Fruit fly (Drosophila melanogaster): ENCODE results near the gene mats.
A peak's percentile ranks its signal among the peaks of the same experiment; 100 is the strongest.

Gene mats

DNA sequence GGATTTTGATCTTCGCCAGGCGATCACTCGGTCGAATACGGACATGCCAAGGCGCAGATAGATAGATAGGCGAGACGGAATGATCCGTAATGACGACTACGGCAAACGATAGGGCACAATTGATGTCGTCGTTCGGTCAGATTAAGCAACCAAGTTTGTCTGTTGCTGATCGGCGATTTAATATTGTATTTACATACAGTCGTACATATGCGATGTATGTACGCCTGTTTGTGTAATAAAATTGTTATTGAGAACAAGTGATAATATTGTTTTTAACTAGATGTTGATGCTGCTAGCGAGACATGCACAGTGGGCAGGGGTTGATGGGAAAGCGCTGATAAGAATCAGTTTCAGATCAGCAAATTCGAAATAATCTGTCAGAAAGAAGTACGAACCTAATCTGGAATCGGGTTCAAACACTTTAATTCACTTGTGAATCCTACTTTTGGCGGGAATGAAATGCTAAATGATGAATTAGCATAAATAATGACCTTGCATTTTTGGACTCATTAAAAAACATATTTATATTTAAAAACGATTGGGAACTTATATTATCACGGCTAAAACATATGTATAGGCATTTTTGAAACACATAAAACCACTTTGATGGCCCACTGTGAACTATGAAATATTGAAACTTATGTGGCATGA is 34.5 kb downstream of the mats start (continued):
- TF ChIP-seq Eip93F (GFP tag; optimal IDR thresholded peaks at IDR 0.05) (no peak), eg (GFP tag; IDR thresholded peaks at IDR 0.05) (0 out of 3 replicates have a peak, but pooled peaks have one; percentile 13), achi (GFP tag; optimal IDR thresholded peaks at IDR 0.05) (peak; percentile 52), CG10669 (GFP tag; optimal IDR thresholded peaks at IDR 0.05) (peak; percentile 53), fd59A (GFP tag; optimal IDR thresholded peaks at IDR 0.05) (peak; percentile 16), CG8119 (GFP tag; IDR thresholded peaks at IDR 0.05) (0 out of 3 replicates have a peak, but pooled peaks have one; percentile 22), topi (GFP tag; optimal IDR thresholded peaks at IDR 0.05) (peak; percentile 2), esn (GFP tag; optimal IDR thresholded peaks at IDR 0.05) (peak; percentile 20), Eip75B (GFP tag; optimal IDR thresholded peaks at IDR 0.05) (peak; percentile 52), CG3032 (tag; optimal IDR thresholded peaks at IDR 0.05) (peak; percentile 38), CG11902 (GFP tag; optimal IDR thresholded peaks at IDR 0.05) (peak; percentile 13)

DNA sequence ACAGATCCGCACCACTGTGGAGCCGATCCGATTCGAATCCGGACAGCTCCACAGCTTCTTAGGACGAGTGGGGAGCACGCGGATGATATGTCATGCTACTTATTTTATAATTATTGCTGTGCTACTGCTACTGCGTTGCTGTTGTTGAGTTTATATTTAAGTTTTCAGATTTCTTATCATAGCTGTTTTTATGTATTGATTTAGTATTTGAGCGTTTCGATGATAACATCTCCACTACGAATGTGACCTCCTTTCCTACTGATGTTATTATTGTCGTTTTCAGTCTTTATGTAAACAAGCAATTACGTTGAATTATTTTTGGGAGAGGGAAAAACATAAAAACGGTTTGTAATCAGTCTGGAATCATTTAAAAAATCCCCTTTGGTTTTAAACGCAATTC is 35.0 kb downstream of the mats start:
- TF ChIP-seq eg (GFP tag; IDR thresholded peaks at IDR 0.05) (no peak), CG4318 (GFP tag; optimal IDR thresholded peaks at IDR 0.05) (no peak), fd85E (GFP tag; optimal IDR thresholded peaks at IDR 0.05) (no peak), Eip78C (GFP tag) (peak; percentile 15), fkh (GFP tag; optimal IDR thresholded peaks at IDR 0.05) (peak; percentile 25)

DNA sequence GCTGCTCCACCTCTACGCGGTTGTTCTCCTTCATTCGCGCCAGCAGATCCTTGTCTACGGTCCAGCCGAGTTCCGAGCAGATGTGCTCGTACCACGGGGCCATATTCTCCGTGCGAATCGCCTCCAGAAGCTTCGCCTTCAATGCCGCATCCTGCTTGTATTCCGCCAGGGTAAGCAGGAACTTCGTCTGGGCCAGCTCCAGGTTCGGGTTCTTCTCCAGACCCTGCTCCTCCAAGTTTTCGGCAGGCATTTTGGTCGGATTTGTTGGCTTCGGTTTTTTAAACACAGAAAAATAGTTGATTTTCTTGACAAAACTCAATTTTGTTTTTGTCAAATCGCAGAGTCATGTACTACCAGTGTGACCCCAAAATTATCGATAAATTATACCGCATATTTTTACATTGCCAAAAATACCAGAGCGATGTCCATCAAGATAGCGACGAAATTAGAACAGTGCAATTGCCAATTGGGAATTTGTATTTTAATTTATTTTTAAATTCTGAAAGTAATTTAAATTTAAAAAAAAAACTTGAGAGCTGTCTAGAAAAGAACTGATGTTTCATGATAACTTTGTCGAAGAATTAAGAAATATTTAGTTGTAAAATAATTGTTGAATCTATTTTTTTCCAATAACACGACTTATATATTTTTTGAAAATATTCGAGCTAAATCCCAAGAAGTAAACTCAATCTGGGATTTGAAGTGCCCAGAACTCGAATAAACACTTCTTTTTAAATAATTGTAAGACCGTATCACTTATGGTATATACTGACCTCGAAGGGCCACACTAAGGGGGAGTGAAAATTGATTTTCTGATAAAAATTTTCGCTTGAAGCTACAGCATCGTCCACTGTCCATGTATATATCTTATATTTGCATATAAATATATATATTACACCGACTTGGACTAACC is 41.0 kb downstream of the mats start, which contains the start of the genes Rpn7 and AP-2mu:
Gene Rpn7, minus strand, starts transcription at position 382 of the 913 bp plus-strand sequence.
Gene AP-2mu, plus strand, starts transcription at position 783 of the 913 bp plus-strand sequence.
- TF ChIP-seq Eip78C (GFP tag) (peak; percentile 21), CG10631 (GFP tag; optimal IDR thresholded peaks at IDR 0.05) (peak; percentile 21), esn (GFP tag; optimal IDR thresholded peaks at IDR 0.05) (peak; percentile 12), CG3032 (tag; optimal IDR thresholded peaks at IDR 0.05) (no peak), fkh (GFP tag; optimal IDR thresholded peaks at IDR 0.05) (no peak), svp (GFP tag) (peak; percentile 73), CG31627 (GFP tag; optimal IDR thresholded peaks at IDR 0.05) (no peak), net (GFP tag; optimal IDR thresholded peaks at IDR 0.05) (no peak), fd59A (GFP tag; optimal IDR thresholded peaks at IDR 0.05) (no peak), topi (GFP tag; optimal IDR thresholded peaks at IDR 0.05) (peak; percentile 7), CG8119 (GFP tag; IDR thresholded peaks at IDR 0.05) (no peak), CG10669 (GFP tag; optimal IDR thresholded peaks at IDR 0.05) (no peak)

DNA sequence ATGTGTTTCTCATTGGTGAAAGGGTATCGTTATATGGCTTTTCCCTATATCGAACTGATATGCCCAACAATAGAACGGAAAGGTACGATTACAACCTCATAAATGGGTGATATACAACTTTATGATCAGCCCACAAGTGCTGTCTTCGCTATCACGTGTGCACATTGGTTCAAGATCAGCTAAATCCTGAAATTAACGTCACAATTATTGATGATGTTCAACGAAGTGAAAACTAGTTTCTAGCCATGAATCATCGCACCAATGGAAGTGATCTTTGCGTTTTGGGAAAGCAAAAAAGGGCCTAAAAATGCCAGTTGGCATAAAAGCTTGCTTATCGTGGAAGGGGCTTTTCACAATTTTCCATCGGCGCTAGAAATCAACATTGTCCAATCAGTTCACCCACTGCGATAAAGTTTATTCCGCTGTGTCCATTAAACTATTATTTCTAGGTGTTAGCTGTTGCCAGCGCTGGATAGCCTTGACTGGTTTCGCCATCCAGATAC is 43.7 kb downstream of the mats start, which contains the start of gene CG7054:
Gene CG7054, plus strand, starts transcription at position 375 of the 503 bp plus-strand sequence.
- TF ChIP-seq Sox14 (GFP tag; optimal IDR thresholded peaks at IDR 0.05) (peak; percentile 19), Gug (GFP tag; IDR thresholded peaks at IDR 0.05) (0 out of 2 replicates have a peak, but pooled peaks have one; percentile 13), lz (GFP tag; optimal IDR thresholded peaks at IDR 0.05) (no peak), Eip78C (GFP tag) (peak; percentile 76), esn (GFP tag; optimal IDR thresholded peaks at IDR 0.05) (peak; percentile 40), dac (GFP tag; optimal IDR thresholded peaks at IDR 0.05) (no peak)

DNA sequence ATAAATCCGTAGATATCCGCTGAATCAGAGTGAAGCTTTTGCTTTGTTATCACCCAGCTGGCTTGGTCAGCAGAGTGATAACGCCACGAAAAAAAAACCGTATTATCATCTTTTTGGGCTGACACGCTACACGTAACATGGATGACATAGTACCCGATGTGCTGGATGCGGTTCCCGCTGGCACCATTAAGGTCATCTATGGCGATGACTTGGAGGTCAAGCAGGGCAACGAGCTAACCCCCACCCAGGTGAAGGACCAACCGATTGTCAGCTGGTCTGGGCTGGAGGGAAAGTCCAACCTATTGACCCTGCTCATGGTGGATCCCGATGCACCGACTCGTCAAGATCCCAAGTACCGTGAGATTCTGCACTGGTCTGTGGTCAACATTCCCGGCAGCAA is 44.2 kb downstream of the mats start:
- TF ChIP-seq CG10631 (GFP tag; optimal IDR thresholded peaks at IDR 0.05) = no peak
- TF ChIP-seq achi (GFP tag; optimal IDR thresholded peaks at IDR 0.05) = no peak
- no peak for TF ChIP-seq CG6163 (GFP tag; IDR thresholded peaks at IDR 0.05)
- TF ChIP-seq Sox15 (GFP tag; optimal IDR thresholded peaks at IDR 0.05) = no peak
- peak; percentile 32 for TF ChIP-seq vri (GFP tag; optimal IDR thresholded peaks at IDR 0.05)
- peak; percentile 97 for TF ChIP-seq svp (GFP tag)
- TF ChIP-seq esn (GFP tag; optimal IDR thresholded peaks at IDR 0.05) = no peak
- no peak for TF ChIP-seq pdm3 (GFP tag; optimal IDR thresholded peaks at IDR 0.05)
- no peak for TF ChIP-seq fd85E (GFP tag; optimal IDR thresholded peaks at IDR 0.05)
- TF ChIP-seq CG8632 (GFP tag; optimal IDR thresholded peaks at IDR 0.05) = no peak
